Worm (Caenorhabditis elegans) whole organism, late embryonic: ENCODE data around the gene mtrf-1L.

Experiments
- dve-1 ChIP-seq: sonication (generic microtip); optimal IDR thresholded peaks from 2 replicates; lab custom pipeline; 2017; ENCODE audit warnings: antibody characterized with exemption, mild to moderate bottlenecking, missing genetic modification characterization, missing compliant biosample characterization
- elt-4 ChIP-seq: sonication (generic microtip); optimal IDR thresholded peaks from 2 replicates; lab custom pipeline; 2016; ENCODE audit warnings: missing genetic modification characterization, missing compliant biosample characterization
- fkh-10 ChIP-seq: fragments of 150-350 bp; optimal IDR thresholded peaks from 2 replicates; lab custom pipeline; 2014; ENCODE audit warnings: missing biosample characterization, missing genetic modification reagents, missing genetic modification characterization
- hlh-13 ChIP-seq: fragments of 200-800 bp; sonication (Bioruptor generic); optimal IDR thresholded peaks from 2 replicates; lab custom pipeline; 2018; ENCODE audit warnings: mild to moderate bottlenecking, missing genetic modification characterization, missing compliant biosample characterization
- lin-11 ChIP-seq: fragments of 200-800 bp; sonication (Bioruptor generic); optimal IDR thresholded peaks from 2 replicates; lab custom pipeline; 2018; ENCODE audit warnings: mild to moderate bottlenecking, missing genetic modification characterization, missing compliant biosample characterization
- pha-2 ChIP-seq: sonication (generic microtip); optimal IDR thresholded peaks from 2 replicates; lab custom pipeline; 2017; ENCODE audit warnings: mild to moderate bottlenecking, missing genetic modification characterization, missing compliant biosample characterization
- unc-42 ChIP-seq: sonication (generic microtip); optimal IDR thresholded peaks from 2 replicates; lab custom pipeline; 2016; ENCODE audit warnings: missing genotype, missing genetic modification characterization, missing compliant biosample characterization

- no peak for TF ChIP-seq pha-2 (tag; lab: Kevin White, UChicago)
- no peak for TF ChIP-seq elt-4 (tag; lab: Kevin White, UChicago)
- TF ChIP-seq dve-1 (tag; lab: Kevin White, UChicago): no peak
- TF ChIP-seq lin-11 (tag; lab: Kevin White, UChicago): no peak
- no peak for TF ChIP-seq fkh-10 (GFP tag; lab: Kevin White, UChicago)
- TF ChIP-seq unc-42 (tag; lab: Kevin White, UChicago): no peak
- TF ChIP-seq hlh-13: no peak
Measured at ce11 chrIV:5171994-5172528, 14.9 kb upstream of the mtrf-1L start.
